Worm (Caenorhabditis elegans) whole organism, young adult: ENCODE measurements around the gene C17A2.4.

ENCODE experiments used
- B0035.1 ChIP-seq: sonication (generic microtip); optimal IDR thresholded peaks from 2 replicates; lab custom pipeline; 2016; ENCODE audit warnings: missing genetic modification characterization, mild to moderate bottlenecking, missing compliant biosample characterization, missing genotype, missing genetic modification reagents
- die-1 ChIP-seq: sonication (generic microtip); optimal IDR thresholded peaks from 2 replicates; lab custom pipeline; 2016; ENCODE audit warnings: missing genotype, mild to moderate bottlenecking, missing genetic modification characterization, missing compliant biosample characterization
- gei-17 ChIP-seq: fragments of 200-800 bp; sonication (Bioruptor generic); optimal IDR thresholded peaks from 2 replicates; lab custom pipeline; 2018; ENCODE audit warnings: mild to moderate bottlenecking, missing genetic modification characterization, missing compliant biosample characterization
- madf-10 ChIP-seq: sonication (generic microtip); optimal IDR thresholded peaks from 2 replicates; lab custom pipeline; 2016; ENCODE audit warnings: mild to moderate bottlenecking, missing genetic modification characterization, missing compliant biosample characterization
- snpc-4 ChIP-seq, 5 experiments: fragments of 150-350 bp in 1 of 5; sonication (generic microtip) in 4 of 5; optimal IDR thresholded peaks; 2 replicates each; lab custom pipeline; 2014 to 2018; ENCODE audit warnings: missing genetic modification characterization in 5 of 5, missing biosample characterization in 3 of 5, antibody characterized with exemption in 2 of 5, mild to moderate bottlenecking in 2 of 5, missing compliant biosample characterization in 2 of 5, missing genotype in 2 of 5, moderate library complexity in 2 of 5, missing genetic modification reagents in 1 of 5
- unc-62 ChIP-seq: fragments of 150-350 bp; optimal IDR thresholded peaks from 2 replicates; lab custom pipeline; 2014; ENCODE audit warnings: missing biosample characterization, missing genetic modification reagents, missing genetic modification characterization
- ztf-25 ChIP-seq: fragments of 200-800 bp; sonication (Bioruptor generic); IDR thresholded peaks from 2 replicates; pipeline ENCODE4 v1.3.6; 2022; ENCODE audit warnings: missing genetic modification reagents, missing genetic modification characterization, missing compliant biosample characterization

DNA sequence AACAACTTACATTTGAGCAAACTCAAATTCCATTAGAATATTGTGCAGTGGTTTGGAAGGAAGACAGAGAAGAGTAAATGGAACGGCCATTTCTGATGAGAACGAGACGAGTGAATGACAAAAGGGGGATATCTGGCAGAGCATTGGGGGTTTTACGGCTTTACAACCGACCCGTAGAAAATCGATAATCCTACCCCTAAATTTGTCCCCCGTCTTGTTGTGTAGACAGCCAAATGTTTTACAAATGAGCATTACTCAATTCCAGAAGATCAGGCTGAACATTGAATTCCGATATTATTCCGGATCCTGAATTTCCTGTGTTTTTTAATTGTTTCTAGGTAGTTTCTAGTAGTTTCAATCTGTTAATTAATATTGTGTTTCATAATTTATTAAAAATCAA lies 46.3 kb upstream of the C17A2.4 start, which contains the start of gene fbxb-99:
- TF ChIP-seq snpc-4 (GFP tag; optimal IDR thresholded peaks at IDR 0.05; lab: Kevin White, UChicago) (no peak), snpc-4 (tag; optimal IDR thresholded peaks at IDR 0.05; lab: Kevin White, UChicago) (no peak), gei-17 (GFP tag; lab: Kevin White, UChicago) (no peak), madf-10 (tag; lab: Kevin White, UChicago) (no peak), die-1 (tag; lab: Kevin White, UChicago) (no peak), ztf-25 (no peak), B0035.1 (tag; lab: Kevin White, UChicago) (no peak), unc-62 (GFP tag; lab: Kevin White, UChicago) (no peak)
